Worm (Caenorhabditis elegans) whole organism, L3 larva: Measurements from ENCODE around the gene Y4C6B.3.
"Not testable (repeated sequence)": the region's sequence is repeated elsewhere in the genome, so short reads cannot be mapped to it uniquely, and the experiment has no call there.

Experiments
- ama-1 ChIP-seq: fragments of 150-350 bp; optimal IDR thresholded peaks from 2 replicates; lab custom pipeline; 2018
- nhr-11 ChIP-seq: fragments of 150-350 bp; optimal IDR thresholded peaks from 2 replicates; lab custom pipeline; 2014; ENCODE audit warnings: missing biosample characterization, missing genetic modification characterization
- pqm-1 ChIP-seq: fragments of 150-350 bp; optimal IDR thresholded peaks from 2 replicates; lab custom pipeline; 2017; ENCODE audit warnings: missing biosample characterization, missing genetic modification characterization, inconsistent platforms

ce11 chrIV:5308046-5308643 lies 24.1 kb upstream of the Y4C6B.3 start, which contains the start of the genes ZK354.9 and msp-58:
- not testable (repeated sequence) for TF ChIP-seq pqm-1 (tag; lab: Kevin White, UChicago); nhr-11; ama-1 (lab: Kevin White, UChicago)
